Fruit fly (Drosophila melanogaster) whole organism, pupa: ENCODE measurements around the gene p.
A peak's percentile ranks its signal among the peaks of the same experiment; 100 is the strongest.

ENCODE experiments used
- CG10348 ChIP-seq: fragments of 200-800 bp; sonication (Bioruptor generic); IDR thresholded peaks from 2 replicates; pipeline ENCODE4 v1.3.6; 2022; ENCODE audit warnings: missing biosample characterization, missing genetic modification characterization
- CG12605 ChIP-seq: fragments of 200-800 bp; sonication (Bioruptor generic); IDR thresholded peaks from 2 replicates; pipeline ENCODE4 v1.3.6; 2022; ENCODE audit warnings: missing biosample characterization, missing genetic modification characterization
- CG13204 ChIP-seq: fragments of 200-800 bp; sonication (Bioruptor generic); optimal IDR thresholded peaks from 2 replicates; lab custom pipeline; 2018; ENCODE audit warnings: missing biosample characterization, mild to moderate bottlenecking, missing genetic modification characterization, moderate library complexity
- CG14655 ChIP-seq: fragments of 200-800 bp; sonication (Bioruptor generic); optimal IDR thresholded peaks from 3 replicates; lab custom pipeline; 2017; ENCODE audit warnings: mild to moderate bottlenecking, missing biosample characterization, missing genetic modification reagents, missing genetic modification characterization
- CG15710 ChIP-seq: fragments of 200-800 bp; sonication (Bioruptor generic); optimal IDR thresholded peaks from 2 replicates; lab custom pipeline; 2018; ENCODE audit warnings: missing biosample characterization, mild to moderate bottlenecking, missing genetic modification characterization, moderate library complexity
- CG17806 ChIP-seq: fragments of 200-800 bp; sonication (Bioruptor generic); optimal IDR thresholded peaks from 2 replicates; lab custom pipeline; 2018; ENCODE audit warnings: missing biosample characterization, mild to moderate bottlenecking, missing genetic modification characterization, moderate library complexity
- CG32121 ChIP-seq: fragments of 200-800 bp; sonication (Bioruptor generic); IDR thresholded peaks from 2 replicates; pipeline ENCODE4 v1.3.6; 2022; ENCODE audit warnings: missing biosample characterization, missing genetic modification characterization
- CG34367 ChIP-seq: fragments of 200-800 bp; sonication (Bioruptor generic); optimal IDR thresholded peaks from 2 replicates; lab custom pipeline; 2018; ENCODE audit warnings: missing biosample characterization, mild to moderate bottlenecking, missing genetic modification characterization
- CG4496 ChIP-seq: fragments of 200-800 bp; sonication (Bioruptor generic); IDR thresholded peaks from 3 replicates; pipeline ENCODE4 v1.3.6; 2022; ENCODE audit warnings: missing biosample characterization, missing genetic modification characterization
- CG8159 ChIP-seq: fragments of 200-800 bp; sonication (Bioruptor generic); optimal IDR thresholded peaks from 3 replicates; lab custom pipeline; 2018; ENCODE audit warnings: missing biosample characterization, mild to moderate bottlenecking, missing genetic modification characterization, moderate library complexity
- CG8301 ChIP-seq: fragments of 200-800 bp; sonication (Bioruptor generic); optimal IDR thresholded peaks from 2 replicates; lab custom pipeline; 2018; ENCODE audit warnings: missing biosample characterization, mild to moderate bottlenecking, missing genetic modification characterization
- CG9948 ChIP-seq: fragments of 200-800 bp; sonication (Bioruptor generic); optimal IDR thresholded peaks from 2 replicates; lab custom pipeline; 2018; ENCODE audit warnings: missing biosample characterization, mild to moderate bottlenecking, missing genetic modification characterization, moderate library complexity
- D1 ChIP-seq: fragments of 200-800 bp; sonication (Bioruptor generic); optimal IDR thresholded peaks from 2 replicates; lab custom pipeline; 2018; ENCODE audit warnings: missing biosample characterization, mild to moderate bottlenecking, missing genetic modification characterization, moderate library complexity
- EcR ChIP-seq: fragments of 200-800 bp; sonication (Bioruptor generic); optimal IDR thresholded peaks from 3 replicates; lab custom pipeline; 2019; ENCODE audit warnings: missing biosample characterization, missing genetic modification characterization, mild to moderate bottlenecking, moderate library complexity, missing genetic modification reagents
- Ets98B ChIP-seq: fragments of 200-800 bp; sonication (Bioruptor generic); IDR thresholded peaks from 2 replicates; pipeline ENCODE4 v1.3.6; 2022; ENCODE audit warnings: missing biosample characterization, missing genetic modification characterization
- Pif1A ChIP-seq: fragments of 200-800 bp; sonication (Bioruptor generic); optimal IDR thresholded peaks from 3 replicates; lab custom pipeline; 2016; ENCODE audit warnings: missing biosample characterization, missing genetic modification characterization
- Pif1B ChIP-seq: fragments of 200-800 bp; sonication (Bioruptor generic); optimal IDR thresholded peaks from 3 replicates; lab custom pipeline; 2016; ENCODE audit warnings: missing biosample characterization, missing genetic modification characterization
- Snoo ChIP-seq: fragments of 200-800 bp; sonication (Bioruptor generic); optimal IDR thresholded peaks from 3 replicates; lab custom pipeline; 2017; ENCODE audit warnings: missing biosample characterization, mild to moderate bottlenecking, missing genetic modification characterization, inconsistent platforms
- fd96Ca ChIP-seq: fragments of 200-800 bp; sonication (Bioruptor generic); IDR thresholded peaks from 3 replicates; pipeline ENCODE4 v1.3.6; 2022; ENCODE audit warnings: missing biosample characterization, missing genetic modification characterization
- gl ChIP-seq: fragments of 200-800 bp; sonication (Bioruptor generic); optimal IDR thresholded peaks from 2 replicates; lab custom pipeline; 2018; ENCODE audit warnings: missing biosample characterization, mild to moderate bottlenecking, missing genetic modification characterization
- rn ChIP-seq: fragments of 200-800 bp; sonication (Bioruptor generic); IDR thresholded peaks from 2 replicates; pipeline ENCODE4 v1.3.6; 2022; ENCODE audit warnings: missing biosample characterization, missing genetic modification characterization

p gene

DNA sequence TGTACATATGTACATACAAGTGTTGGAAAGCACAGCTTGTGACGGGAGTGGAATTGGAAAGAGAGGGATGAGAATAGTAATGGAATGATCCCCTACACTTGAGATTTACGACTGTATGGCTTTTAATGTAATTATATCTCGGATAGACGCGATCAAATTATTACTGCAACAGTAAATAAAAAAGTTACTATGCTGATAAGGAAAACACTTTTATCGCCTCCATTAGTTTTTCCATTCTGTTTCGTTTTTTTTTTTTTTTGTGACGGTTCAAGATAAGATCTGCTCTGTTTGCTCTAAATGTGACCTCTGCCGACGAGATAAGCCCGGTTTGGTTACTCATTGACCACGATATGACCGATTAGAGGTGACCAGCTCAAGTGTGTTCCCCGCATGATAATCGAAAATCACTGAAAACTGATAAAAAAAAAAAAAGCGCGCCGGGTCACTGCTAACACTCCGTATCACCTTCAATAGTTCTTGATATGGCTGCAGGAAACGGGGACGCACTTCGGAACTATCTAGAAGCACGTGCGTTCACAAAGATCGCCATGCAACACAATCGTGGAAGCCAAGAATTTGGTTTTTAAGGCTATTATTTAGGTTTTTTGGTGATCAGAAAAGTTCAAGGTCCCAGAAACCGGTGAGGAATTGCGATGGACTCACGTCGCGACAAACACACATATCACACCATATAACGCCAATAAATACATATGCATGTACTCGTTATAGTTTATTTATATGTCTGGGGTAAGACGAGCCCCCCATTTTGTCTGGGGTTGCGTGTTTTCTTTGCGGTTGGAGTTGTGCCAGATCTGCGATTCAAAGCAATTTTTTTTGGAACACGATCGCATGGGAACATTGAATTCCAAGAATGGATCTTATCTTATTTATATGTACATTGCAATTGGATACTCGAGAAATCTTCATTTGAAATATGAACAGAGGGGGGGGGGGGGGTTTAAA lies at the start of gene p:
TSS of gene p (minus strand) at position 156 of the 963 bp plus-strand sequence.
- TF ChIP-seq CG4496 (GFP tag; lab: Robert Waterston, UW) (peak; percentile 42; the same call in 1 of the 3 replicates), CG10348 (GFP tag; lab: Robert Waterston, UW) (no peak), CG8159 (tag; lab: Kevin White, UChicago) (peak; percentile 58), CG8301 (tag; lab: Kevin White, UChicago) (peak; percentile 49), Pif1B (GFP tag; lab: Kevin White, UChicago) (peak; percentile 16), CG13204 (no peak), D1 (tag; lab: Kevin White, UChicago) (peak; percentile 17), gl (tag; lab: Kevin White, UChicago) (peak; percentile 20), CG14655 (GFP tag; lab: Kevin White, UChicago) (peak; percentile 53), Pif1A (GFP tag; lab: Kevin White, UChicago) (peak; percentile 37), Snoo (tag; lab: Kevin White, UChicago) (no peak), CG15710 (tag; lab: Kevin White, UChicago) (peak; percentile 46), Ets98B (GFP tag; lab: Robert Waterston, UW) (peak; percentile 56), rn (no peak), CG32121 (GFP tag; lab: Robert Waterston, UW) (no peak), CG17806 (peak; percentile 49), CG34367 (tag; lab: Kevin White, UChicago) (peak; percentile 40), CG12605 (peak; percentile 50; the same call in 1 of the 2 replicates), CG9948 (tag; lab: Kevin White, UChicago) (peak; percentile 46)

DNA sequence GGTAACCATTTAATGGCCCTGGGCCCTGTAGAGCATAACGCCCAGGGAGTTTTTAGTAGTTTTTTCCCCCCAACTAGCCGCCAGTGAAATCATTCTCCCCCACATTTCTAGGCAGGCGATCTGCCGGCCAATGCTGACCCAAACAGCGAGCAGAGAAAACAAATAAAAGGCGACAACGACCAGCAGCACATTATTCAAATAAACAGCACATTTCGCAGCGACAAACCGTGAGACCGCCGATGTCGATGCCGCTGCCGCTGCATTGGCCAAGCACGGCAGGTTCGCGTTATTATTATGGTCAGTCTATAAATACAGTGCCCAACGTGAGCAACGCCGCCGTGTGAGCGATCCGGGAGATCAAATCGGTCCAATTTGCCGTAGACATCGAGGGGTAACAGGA lies 48.4 kb upstream of the p start, which contains the start of gene CG11760:
TSS of gene CG11760 (plus strand) at position 301 of the 400 bp plus-strand sequence.
- TF ChIP-seq CG4496 (GFP tag; lab: Robert Waterston, UW) (0 out of 3 replicates have a peak, but pooled peaks have one; percentile 29), CG34367 (tag; lab: Kevin White, UChicago) (no peak), CG15710 (tag; lab: Kevin White, UChicago) (no peak), gl (tag; lab: Kevin White, UChicago) (no peak), rn (no peak)

DNA sequence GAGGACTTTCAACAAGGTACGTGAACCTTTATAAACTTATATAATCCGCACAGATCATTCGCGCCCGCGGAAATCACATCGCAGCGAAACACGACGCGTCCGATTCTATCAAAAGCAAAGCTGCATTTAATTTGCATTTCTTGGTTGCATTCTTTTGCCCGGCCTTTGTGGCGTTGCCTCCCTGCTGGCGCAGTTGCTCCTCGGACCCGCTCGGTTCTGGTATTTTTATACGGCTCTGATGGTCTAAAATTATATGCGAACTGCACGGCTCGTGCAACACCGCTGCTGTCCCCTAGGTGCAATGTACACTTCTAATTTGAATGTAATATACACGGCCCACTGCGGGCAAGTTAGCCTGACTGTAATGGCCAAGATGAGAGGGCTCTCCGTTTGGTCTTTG lies 47.9 kb upstream of the p start, which contains the start of gene Cks85A:
TSS of gene Cks85A (minus strand) at position 101 of the 400 bp plus-strand sequence.
- TF ChIP-seq rn (no peak), Snoo (tag; lab: Kevin White, UChicago) (no peak), CG10348 (GFP tag; lab: Robert Waterston, UW) (no peak), gl (tag; lab: Kevin White, UChicago) (no peak), CG9948 (tag; lab: Kevin White, UChicago) (no peak), CG4496 (GFP tag; lab: Robert Waterston, UW) (no peak), CG8301 (tag; lab: Kevin White, UChicago) (no peak), CG34367 (tag; lab: Kevin White, UChicago) (no peak), Pif1A (GFP tag; lab: Kevin White, UChicago) (no peak), CG15710 (tag; lab: Kevin White, UChicago) (no peak), fd96Ca (GFP tag; lab: Robert Waterston, UW) (no peak), CG17806 (no peak), CG12605 (no peak), CG13204 (no peak), CG32121 (GFP tag; lab: Robert Waterston, UW) (no peak; the same call in 1 of the 2 replicates), Pif1B (GFP tag; lab: Kevin White, UChicago) (no peak), CG8159 (tag; lab: Kevin White, UChicago) (no peak), D1 (tag; lab: Kevin White, UChicago) (no peak)
- TF ChIP-seq, all 21 proteins: peak for 0

DNA sequence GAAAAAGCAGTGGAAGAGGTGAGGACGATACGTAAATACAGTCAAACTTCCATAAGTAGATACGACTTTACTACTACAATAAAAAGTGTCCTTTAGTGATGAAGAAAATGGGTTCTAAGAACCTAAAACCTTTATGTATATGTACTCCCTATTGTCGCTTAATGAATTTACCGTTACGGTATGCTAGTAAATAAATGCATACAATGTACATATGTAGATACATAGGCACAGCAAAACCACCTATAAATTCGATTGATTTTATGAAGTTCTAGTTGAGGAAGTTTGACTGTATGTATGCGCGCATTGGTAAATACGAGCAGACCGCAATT lies 46.0 kb upstream of the p start:
- TF ChIP-seq CG8301 (tag; lab: Kevin White, UChicago) (peak; percentile 11), CG9948 (tag; lab: Kevin White, UChicago) (peak; percentile 30), CG15710 (tag; lab: Kevin White, UChicago) (peak; percentile 4), CG32121 (GFP tag; lab: Robert Waterston, UW) (no peak), CG8159 (tag; lab: Kevin White, UChicago) (no peak), CG17806 (peak; percentile 19)

DNA sequence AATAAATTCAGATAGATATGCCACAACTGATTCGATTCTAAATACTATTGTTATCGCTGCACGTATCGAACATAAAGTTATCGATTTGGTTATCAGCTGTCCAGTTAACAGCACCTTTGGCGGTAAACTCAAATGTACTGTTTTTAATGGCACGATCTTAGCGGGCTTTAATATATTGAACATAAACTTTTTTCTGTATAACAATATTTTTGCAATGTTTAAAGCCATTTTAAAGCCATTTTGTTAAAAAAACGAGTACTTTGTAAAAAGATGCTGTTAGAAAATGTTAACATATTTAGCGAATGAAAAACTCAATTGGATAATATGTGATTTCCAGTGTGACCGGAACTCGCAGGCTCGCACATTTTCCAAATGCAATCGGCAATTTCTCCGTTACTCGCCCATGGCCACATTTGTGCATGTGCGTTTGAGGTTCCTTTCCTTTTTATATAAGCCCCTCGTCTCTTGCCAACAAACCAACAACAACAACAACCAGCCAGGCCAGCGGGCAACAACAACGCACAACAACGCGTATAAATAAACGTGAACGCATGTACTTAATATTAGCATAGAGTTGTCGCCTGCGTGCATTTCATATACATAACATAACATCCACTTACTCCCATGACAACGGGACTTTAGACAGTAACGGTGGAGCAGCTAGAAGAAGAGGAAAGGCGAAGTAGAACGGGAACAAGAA lies 45.5 kb upstream of the p start, which contains the start of gene TMEM216:
TSS of gene TMEM216 (plus strand) at position 393 of the 700 bp plus-strand sequence.
- TF ChIP-seq CG10348 (GFP tag; lab: Robert Waterston, UW) (no peak), EcR (GFP tag; lab: Kevin White, UChicago) (peak; percentile 2), CG4496 (GFP tag; lab: Robert Waterston, UW) (0 out of 3 replicates have a peak, but pooled peaks have one; percentile 17), rn (no peak), gl (tag; lab: Kevin White, UChicago) (peak; percentile 28)
